Worm (Caenorhabditis elegans) whole organism, young adult: ENCODE results near the gene T23B12.6.

ENCODE experiments used
- B0336.3 ChIP-seq: fragments of 200-800 bp; sonication (Bioruptor generic); IDR thresholded peaks from 2 replicates; pipeline ENCODE4 v1.3.6; 2022; ENCODE audit warnings: missing genetic modification characterization, missing compliant biosample characterization
- C06A6.2 ChIP-seq: fragments of 200-800 bp; sonication (Bioruptor generic); conservative IDR thresholded peaks from 2 replicates; pipeline ENCODE4 v1.3.6; 2022; ENCODE audit warnings: missing genetic modification characterization, missing compliant biosample characterization
- F49E8.2 ChIP-seq: sonication (generic microtip); optimal IDR thresholded peaks from 3 replicates; lab custom pipeline; 2017; ENCODE audit warnings: missing genetic modification characterization, mild to moderate bottlenecking, missing compliant biosample characterization, antibody characterized with exemption, moderate library complexity; ENCODE audit not compliant: insufficient read depth
- F57A8.1 ChIP-seq: fragments of 200-800 bp; sonication (Bioruptor generic); optimal IDR thresholded peaks from 2 replicates; lab custom pipeline; 2018; ENCODE audit warnings: mild to moderate bottlenecking, missing genetic modification characterization, moderate library complexity, missing compliant biosample characterization
- F57C9.4 ChIP-seq: sonication (generic microtip); optimal IDR thresholded peaks from 2 replicates; lab custom pipeline; 2017; ENCODE audit warnings: mild to moderate bottlenecking, missing genetic modification characterization, missing compliant biosample characterization
- K11D2.4 ChIP-seq: fragments of 200-800 bp; sonication (Bioruptor generic); IDR thresholded peaks from 2 replicates; pipeline ENCODE4 v1.3.6; 2022; ENCODE audit warnings: missing genetic modification reagents, missing genetic modification characterization, missing compliant biosample characterization
- K12H6.12 ChIP-seq: fragments of 200-800 bp; sonication (Bioruptor generic); optimal IDR thresholded peaks from 2 replicates; lab custom pipeline; 2018; ENCODE audit warnings: mild to moderate bottlenecking, missing genetic modification characterization, missing compliant biosample characterization
- Y56A3A.18 ChIP-seq: fragments of 200-800 bp; sonication (Bioruptor generic); IDR thresholded peaks from 2 replicates; pipeline ENCODE4 v1.3.6; 2022; ENCODE audit warnings: missing genetic modification reagents, missing genetic modification characterization, missing compliant biosample characterization
- Y95B8A.8 ChIP-seq: fragments of 200-800 bp; sonication (Bioruptor generic); IDR thresholded peaks from 2 replicates; pipeline ENCODE4 v1.3.6; 2022; ENCODE audit warnings: missing genetic modification reagents, missing genetic modification characterization, missing compliant biosample characterization
- ZK185.1 ChIP-seq: sonication (generic microtip); optimal IDR thresholded peaks from 2 replicates; lab custom pipeline; 2016; ENCODE audit warnings: mild to moderate bottlenecking, missing genetic modification characterization, missing compliant biosample characterization; ENCODE audit not compliant: poor library complexity, severe bottlenecking
- atf-7 ChIP-seq: sonication (generic microtip); optimal IDR thresholded peaks from 2 replicates; lab custom pipeline; 2017; ENCODE audit warnings: mild to moderate bottlenecking, missing genetic modification characterization, missing compliant biosample characterization
- attf-3 ChIP-seq: fragments of 200-800 bp; sonication (Bioruptor generic); conservative IDR thresholded peaks from 2 replicates; pipeline ENCODE4 v1.3.6; 2022; ENCODE audit warnings: missing genetic modification reagents, missing genetic modification characterization, missing compliant biosample characterization
- ccch-3 ChIP-seq: fragments of 200-800 bp; sonication (Bioruptor generic); optimal IDR thresholded peaks from 2 replicates; lab custom pipeline; 2018; ENCODE audit warnings: mild to moderate bottlenecking, missing genetic modification characterization, missing compliant biosample characterization
- cebp-1 ChIP-seq, 2 experiments: fragments of 200-800 bp in 1 of 2; sonication (Bioruptor generic) in 1 of 2; sonication (generic microtip) in 1 of 2; IDR thresholded peaks in 1 of 2; optimal IDR thresholded peaks in 1 of 2; 2 replicates each; pipeline versions ENCODE4 v1.3.6 to Lab custom; 2017 to 2022; ENCODE audit warnings: missing compliant biosample characterization in 2 of 2, missing genetic modification characterization in 2 of 2, mild to moderate bottlenecking in 1 of 2, missing genetic modification reagents in 1 of 2, moderate library complexity in 1 of 2
- ceh-100 ChIP-seq: fragments of 200-800 bp; sonication (Bioruptor generic); IDR thresholded peaks from 2 replicates; pipeline ENCODE4 v1.3.6; 2022; ENCODE audit warnings: missing genetic modification reagents, missing genetic modification characterization, missing compliant biosample characterization
- ceh-40 ChIP-seq: fragments of 200-800 bp; sonication (Bioruptor generic); IDR thresholded peaks from 2 replicates; pipeline ENCODE4 v1.3.6; 2022; ENCODE audit warnings: missing genetic modification characterization, missing compliant biosample characterization
- ceh-58 ChIP-seq: fragments of 200-800 bp; sonication (Bioruptor generic); IDR thresholded peaks from 2 replicates; pipeline ENCODE4 v1.3.6; 2022; ENCODE audit warnings: missing genetic modification characterization, missing compliant biosample characterization
- egl-18 ChIP-seq: fragments of 200-800 bp; sonication (Bioruptor generic); IDR thresholded peaks from 2 replicates; pipeline ENCODE4 v1.3.6; 2022; ENCODE audit warnings: missing genetic modification reagents, missing genetic modification characterization, missing compliant biosample characterization
- egl-44 ChIP-seq: fragments of 200-800 bp; sonication (Bioruptor generic); IDR thresholded peaks from 2 replicates; pipeline ENCODE4 v1.3.6; 2022; ENCODE audit warnings: missing genetic modification reagents, missing genetic modification characterization, missing compliant biosample characterization
- ets-4 ChIP-seq: fragments of 200-800 bp; sonication (Bioruptor generic); optimal IDR thresholded peaks from 2 replicates; lab custom pipeline; 2018; ENCODE audit warnings: mild to moderate bottlenecking, missing genetic modification characterization, missing compliant biosample characterization
- hrde-1 ChIP-seq: sonication (generic microtip); optimal IDR thresholded peaks from 2 replicates; lab custom pipeline; 2016; ENCODE audit warnings: missing genetic modification characterization, mild to moderate bottlenecking, missing compliant biosample characterization, moderate library complexity, missing genotype, missing genetic modification reagents, borderline replicate concordance
- hsf-1 ChIP-seq: fragments of 200-800 bp; sonication (Bioruptor generic); IDR thresholded peaks from 2 replicates; pipeline ENCODE4 v1.3.6; 2022; ENCODE audit warnings: missing genetic modification reagents, missing genetic modification characterization, missing compliant biosample characterization
- let-607 ChIP-seq, 2 experiments: fragments of 200-800 bp in 1 of 2; sonication (Bioruptor generic) in 1 of 2; sonication (generic microtip) in 1 of 2; optimal IDR thresholded peaks; 2 replicates each; lab custom pipeline; 2016 to 2018; ENCODE audit warnings: mild to moderate bottlenecking in 2 of 2, missing compliant biosample characterization in 2 of 2, missing genetic modification characterization in 2 of 2, moderate library complexity in 2 of 2, missing genotype in 1 of 2
- lin-26 ChIP-seq: fragments of 200-800 bp; sonication (Bioruptor generic); IDR thresholded peaks from 2 replicates; pipeline ENCODE4 v1.3.6; 2022; ENCODE audit warnings: missing genetic modification reagents, missing genetic modification characterization, missing compliant biosample characterization
- lin-40 ChIP-seq: sonication (generic microtip); optimal IDR thresholded peaks from 2 replicates; lab custom pipeline; 2016; ENCODE audit warnings: missing genetic modification characterization, mild to moderate bottlenecking, missing compliant biosample characterization, missing genotype, missing genetic modification reagents
- lir-1 ChIP-seq: fragments of 200-800 bp; sonication (Bioruptor generic); conservative IDR thresholded peaks from 2 replicates; pipeline ENCODE4 v1.3.6; 2022; ENCODE audit warnings: missing genetic modification reagents, missing genetic modification characterization, missing compliant biosample characterization
- lsy-27 ChIP-seq: sonication (generic microtip); optimal IDR thresholded peaks from 2 replicates; lab custom pipeline; 2017; ENCODE audit warnings: missing genetic modification characterization, mild to moderate bottlenecking, missing compliant biosample characterization, antibody characterized with exemption, missing genotype, borderline replicate concordance; ENCODE audit not compliant: insufficient read depth
- madf-3 ChIP-seq: fragments of 200-800 bp; sonication (Bioruptor generic); IDR thresholded peaks from 2 replicates; pipeline ENCODE4 v1.3.6; 2022; ENCODE audit warnings: missing genetic modification reagents, missing genetic modification characterization, missing compliant biosample characterization
- madf-6 ChIP-seq: fragments of 200-800 bp; sonication (Bioruptor generic); IDR thresholded peaks from 2 replicates; pipeline ENCODE4 v1.3.6; 2022; ENCODE audit warnings: missing genetic modification reagents, missing genetic modification characterization, missing compliant biosample characterization
- mcd-1 ChIP-seq: fragments of 200-800 bp; sonication (Bioruptor generic); IDR thresholded peaks from 2 replicates; pipeline ENCODE4 v1.3.6; 2022; ENCODE audit warnings: missing genetic modification reagents, missing genetic modification characterization, missing compliant biosample characterization
- mes-4 ChIP-seq: sonication (generic microtip); optimal IDR thresholded peaks from 2 replicates; lab custom pipeline; 2016; ENCODE audit warnings: missing genotype, missing genetic modification characterization, missing compliant biosample characterization
- nfya-2 ChIP-seq: fragments of 200-800 bp; sonication (Bioruptor generic); IDR thresholded peaks from 2 replicates; pipeline ENCODE4 v1.3.6; 2022; ENCODE audit warnings: missing genetic modification reagents, missing genetic modification characterization, missing compliant biosample characterization
- nfyb-1 ChIP-seq: fragments of 200-800 bp; sonication (Bioruptor generic); IDR thresholded peaks from 2 replicates; pipeline ENCODE4 v1.3.6; 2022; ENCODE audit warnings: missing genetic modification reagents, missing genetic modification characterization, missing compliant biosample characterization
- nhr-80 ChIP-seq: sonication (generic microtip); optimal IDR thresholded peaks from 2 replicates; lab custom pipeline; 2016; ENCODE audit warnings: missing genetic modification characterization, missing compliant biosample characterization
- rec-8 ChIP-seq, 2 experiments: sonication (generic microtip); optimal IDR thresholded peaks; 2 replicates each; lab custom pipeline; 2016; ENCODE audit warnings: mild to moderate bottlenecking in 2 of 2, missing genetic modification characterization in 2 of 2, missing genetic modification reagents in 2 of 2, missing genotype in 2 of 2, missing biosample characterization in 1 of 2, missing compliant biosample characterization in 1 of 2, moderate library complexity in 1 of 2
- sdz-38 ChIP-seq: sonication (generic microtip); optimal IDR thresholded peaks from 2 replicates; lab custom pipeline; 2016; ENCODE audit warnings: missing genotype, missing genetic modification characterization, missing compliant biosample characterization
- sea-2 ChIP-seq: fragments of 200-800 bp; sonication (Bioruptor generic); IDR thresholded peaks from 2 replicates; pipeline ENCODE4 v1.3.6; 2022; ENCODE audit warnings: missing genetic modification characterization, missing compliant biosample characterization
- snpc-1.1 ChIP-seq: sonication (generic microtip); optimal IDR thresholded peaks from 2 replicates; lab custom pipeline; 2017; ENCODE audit warnings: missing genetic modification characterization, mild to moderate bottlenecking, missing compliant biosample characterization, antibody characterized with exemption, moderate library complexity, missing genotype, missing genetic modification reagents; ENCODE audit not compliant: insufficient read depth
- snpc-1.3 ChIP-seq: sonication (generic microtip); optimal IDR thresholded peaks from 2 replicates; lab custom pipeline; 2017; ENCODE audit warnings: missing genetic modification characterization, mild to moderate bottlenecking, missing compliant biosample characterization, antibody characterized with exemption, moderate library complexity, missing genotype, missing genetic modification reagents; ENCODE audit not compliant: insufficient read depth
- somi-1 ChIP-seq: fragments of 200-800 bp; sonication (Bioruptor generic); optimal IDR thresholded peaks from 2 replicates; lab custom pipeline; 2018; ENCODE audit warnings: mild to moderate bottlenecking, missing genetic modification characterization, missing compliant biosample characterization
- sptf-2 ChIP-seq: fragments of 200-800 bp; sonication (Bioruptor generic); optimal IDR thresholded peaks from 2 replicates; lab custom pipeline; 2018; ENCODE audit warnings: mild to moderate bottlenecking, missing genetic modification characterization, missing compliant biosample characterization
- tbp1 ChIP-seq: fragments of 200-800 bp; sonication (Bioruptor generic); optimal IDR thresholded peaks from 2 replicates; lab custom pipeline; 2018; ENCODE audit warnings: mild to moderate bottlenecking, missing genetic modification characterization, missing compliant biosample characterization
- tbx-9 ChIP-seq: sonication (generic microtip); optimal IDR thresholded peaks from 2 replicates; lab custom pipeline; 2016; ENCODE audit warnings: borderline replicate concordance, missing genetic modification characterization, inconsistent platforms, missing compliant biosample characterization
- tlf-1 ChIP-seq: fragments of 200-800 bp; sonication (Bioruptor generic); optimal IDR thresholded peaks from 2 replicates; lab custom pipeline; 2018; ENCODE audit warnings: mild to moderate bottlenecking, missing genetic modification characterization, missing compliant biosample characterization
- ztf-18 ChIP-seq: sonication (generic microtip); optimal IDR thresholded peaks from 2 replicates; lab custom pipeline; 2016; ENCODE audit warnings: missing genotype, mild to moderate bottlenecking, missing genetic modification characterization, missing compliant biosample characterization
- ztf-26 ChIP-seq: sonication (generic microtip); optimal IDR thresholded peaks from 2 replicates; lab custom pipeline; 2017; ENCODE audit warnings: missing genetic modification characterization, missing compliant biosample characterization
- ztf-3 ChIP-seq: fragments of 200-800 bp; sonication (Bioruptor generic); optimal IDR thresholded peaks from 2 replicates; lab custom pipeline; 2018; ENCODE audit warnings: mild to moderate bottlenecking, missing genetic modification characterization, missing compliant biosample characterization

Gene T23B12.6

DNA sequence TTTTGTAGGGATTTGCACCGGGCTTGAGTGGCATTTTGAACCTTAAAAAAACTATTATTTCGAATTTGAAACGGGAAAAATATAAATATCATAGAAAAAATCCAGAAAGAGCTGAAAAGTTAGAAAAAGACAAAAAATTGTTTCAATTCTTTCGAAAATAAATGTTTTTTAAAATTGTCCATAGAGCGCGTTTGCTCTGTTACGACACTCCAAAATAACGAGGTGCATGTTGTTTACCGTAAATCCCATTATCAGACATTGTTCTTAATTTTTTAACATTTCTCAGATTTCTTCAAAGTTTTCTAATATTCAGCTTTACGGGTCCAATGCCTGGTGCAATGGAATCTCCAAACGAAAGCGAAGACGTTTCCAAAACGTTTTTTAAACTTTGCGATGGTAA lies 1.9 kb upstream of the T23B12.6 start, which contains the start of the genes dnj-22 and natc-1:
TSS of gene dnj-22 (minus strand) at position 47 of the 400 bp plus-strand sequence.
TSS of gene natc-1 (plus strand) at position 286 of the 400 bp plus-strand sequence.
- TF ChIP-seq ceh-40 (no peak), mes-4 (tag; lab: Kevin White, UChicago) (no peak), snpc-1.3 (tag; lab: Kevin White, UChicago) (peak; percentile 29), lir-1 (GFP tag; lab: Robert Waterston, UW) (no peak), sea-2 (GFP tag; lab: Robert Waterston, UW) (no peak), ccch-3 (GFP tag; lab: Kevin White, UChicago) (no peak), C06A6.2 (GFP tag; lab: Robert Waterston, UW) (no peak), nhr-80 (tag; lab: Kevin White, UChicago) (no peak), ztf-18 (no peak), sptf-2 (GFP tag; lab: Kevin White, UChicago) (no peak), ztf-26 (tag; lab: Kevin White, UChicago) (no peak), lsy-27 (tag; lab: Kevin White, UChicago) (no peak), F57A8.1 (no peak), nfya-2 (GFP tag; lab: Robert Waterston, UW) (no peak), Y95B8A.8 (GFP tag; lab: Robert Waterston, UW) (no peak), egl-18 (no peak), ceh-100 (GFP tag; lab: Robert Waterston, UW) (no peak), nfyb-1 (GFP tag; lab: Robert Waterston, UW) (no peak), F57C9.4 (tag; lab: Kevin White, UChicago) (no peak), rec-8 (tag; optimal IDR thresholded peaks at IDR 0.05; lab: Kevin White, UChicago) (no peak), K12H6.12 (tag; lab: Kevin White, UChicago) (no peak), egl-44 (no peak), madf-6 (peak; percentile 51; the same call in 1 of the 2 replicates), madf-3 (GFP tag; lab: Robert Waterston, UW) (no peak), tbx-9 (no peak), F49E8.2 (tag; lab: Kevin White, UChicago) (no peak), hrde-1 (no peak), cebp-1 (GFP tag; IDR thresholded peaks at IDR 0.05; lab: Robert Waterston, UW) (no peak), cebp-1 (tag; optimal IDR thresholded peaks at IDR 0.05; lab: Kevin White, UChicago) (peak; percentile 22), ets-4 (GFP tag; lab: Kevin White, UChicago) (no peak), Y56A3A.18 (no peak), lin-26 (GFP tag; lab: Robert Waterston, UW) (no peak), B0336.3 (GFP tag; lab: Robert Waterston, UW) (no peak), mcd-1 (GFP tag; lab: Robert Waterston, UW) (peak; percentile 94), let-607 (tag; optimal IDR thresholded peaks at IDR 0.05; lab: Kevin White, UChicago) (no peak), ceh-58 (no peak), K11D2.4 (GFP tag; lab: Robert Waterston, UW) (no peak), lin-40 (tag; lab: Kevin White, UChicago) (peak; percentile 63), ZK185.1 (peak; percentile 2), ztf-3 (GFP tag; lab: Kevin White, UChicago) (no peak), snpc-1.1 (tag; lab: Kevin White, UChicago) (peak; percentile 35), tbp1 (peak; percentile 41), somi-1 (GFP tag; lab: Kevin White, UChicago) (no peak), tlf-1 (GFP tag; lab: Kevin White, UChicago) (no peak), sdz-38 (tag; lab: Kevin White, UChicago) (no peak), atf-7 (tag; lab: Kevin White, UChicago) (no peak), hsf-1 (GFP tag; lab: Robert Waterston, UW) (no peak), attf-3 (GFP tag; lab: Robert Waterston, UW) (peak; percentile 98)
